Worm (Caenorhabditis elegans) whole organism, mixed stage, embryonic: ENCODE results near the gene H20E11.1.

Experiments used
- M03D4.4 ChIP-seq: sonication (generic microtip); optimal IDR thresholded peaks from 2 replicates; lab custom pipeline; 2017; ENCODE audit warnings: mild to moderate bottlenecking, missing genetic modification characterization, missing compliant biosample characterization
- bed-3 ChIP-seq: fragments of 200-800 bp; sonication (Bioruptor generic); optimal IDR thresholded peaks from 3 replicates; lab custom pipeline; 2018; ENCODE audit warnings: mild to moderate bottlenecking, missing genetic modification characterization, moderate library complexity, missing compliant biosample characterization
- blmp-1 ChIP-seq: fragments of 150-350 bp; optimal IDR thresholded peaks from 2 replicates; lab custom pipeline; 2014; ENCODE audit warnings: missing biosample characterization, missing genetic modification characterization
- ceh-43 ChIP-seq: fragments of 200-800 bp; sonication (Bioruptor generic); optimal IDR thresholded peaks from 2 replicates; lab custom pipeline; 2018; ENCODE audit warnings: mild to moderate bottlenecking, missing genetic modification characterization, moderate library complexity, missing compliant biosample characterization
- ceh-83 ChIP-seq: fragments of 200-800 bp; sonication (Bioruptor generic); optimal IDR thresholded peaks from 2 replicates; lab custom pipeline; 2018; ENCODE audit warnings: mild to moderate bottlenecking, missing genetic modification characterization, missing compliant biosample characterization
- ces-1 ChIP-seq: fragments of 150-350 bp; optimal IDR thresholded peaks from 2 replicates; lab custom pipeline; 2014; ENCODE audit warnings: missing biosample characterization, missing genetic modification reagents, missing genetic modification characterization
- cnd-1 ChIP-seq: fragments of 200-800 bp; sonication (Bioruptor generic); optimal IDR thresholded peaks from 2 replicates; lab custom pipeline; 2018; ENCODE audit warnings: mild to moderate bottlenecking, missing genetic modification characterization, missing compliant biosample characterization
- drap-1 ChIP-seq: fragments of 200-800 bp; sonication (Bioruptor generic); optimal IDR thresholded peaks from 3 replicates; lab custom pipeline; 2018; ENCODE audit warnings: mild to moderate bottlenecking, missing genetic modification characterization, missing compliant biosample characterization
- elt-3 ChIP-seq: fragments of 150-350 bp; optimal IDR thresholded peaks from 2 replicates; lab custom pipeline; 2014; ENCODE audit warnings: missing biosample characterization, missing genetic modification characterization
- flh-1 ChIP-seq: fragments of 200-800 bp; sonication (Bioruptor generic); optimal IDR thresholded peaks from 2 replicates; lab custom pipeline; 2018; ENCODE audit warnings: mild to moderate bottlenecking, missing genetic modification characterization, moderate library complexity, missing compliant biosample characterization
- ham-2 ChIP-seq: fragments of 200-800 bp; sonication (Bioruptor generic); optimal IDR thresholded peaks from 2 replicates; lab custom pipeline; 2018; ENCODE audit warnings: mild to moderate bottlenecking, missing genetic modification characterization, missing compliant biosample characterization
- lin-13 ChIP-seq: fragments of 150-350 bp; optimal IDR thresholded peaks from 2 replicates; lab custom pipeline; 2014; ENCODE audit warnings: missing biosample characterization, missing genetic modification characterization
- lin-32 ChIP-seq: fragments of 200-800 bp; sonication (Bioruptor generic); optimal IDR thresholded peaks from 2 replicates; lab custom pipeline; 2018; ENCODE audit warnings: mild to moderate bottlenecking, missing genetic modification characterization, missing compliant biosample characterization
- lsy-2 ChIP-seq: fragments of 150-350 bp; optimal IDR thresholded peaks from 2 replicates; lab custom pipeline; 2014; ENCODE audit warnings: missing biosample characterization, missing genetic modification characterization
- mab-5 ChIP-seq: fragments of 150-350 bp; optimal IDR thresholded peaks from 2 replicates; lab custom pipeline; 2014; ENCODE audit warnings: missing biosample characterization, missing genetic modification characterization
- mep-1 ChIP-seq: fragments of 150-350 bp; optimal IDR thresholded peaks from 2 replicates; lab custom pipeline; 2017; ENCODE audit warnings: missing biosample characterization, missing genetic modification reagents, missing genetic modification characterization, inconsistent platforms
- mls-2 ChIP-seq: sonication (generic microtip); optimal IDR thresholded peaks from 2 replicates; lab custom pipeline; 2016; ENCODE audit warnings: mild to moderate bottlenecking, missing genetic modification characterization, moderate library complexity, missing compliant biosample characterization
- nhr-12 ChIP-seq: fragments of 150-350 bp; optimal IDR thresholded peaks from 2 replicates; lab custom pipeline; 2014; ENCODE audit warnings: missing biosample characterization, missing genetic modification characterization
- nhr-2 ChIP-seq: fragments of 150-350 bp; optimal IDR thresholded peaks from 2 replicates; lab custom pipeline; 2014; ENCODE audit warnings: missing biosample characterization, missing genetic modification characterization
- nhr-237 ChIP-seq: fragments of 150-350 bp; optimal IDR thresholded peaks from 2 replicates; lab custom pipeline; 2014; ENCODE audit warnings: missing biosample characterization, missing genetic modification characterization
- nhr-28 ChIP-seq: fragments of 150-350 bp; optimal IDR thresholded peaks from 2 replicates; lab custom pipeline; 2014; ENCODE audit warnings: missing biosample characterization, missing genetic modification characterization
- nhr-76 ChIP-seq: sonication (generic microtip); optimal IDR thresholded peaks from 2 replicates; lab custom pipeline; 2017; ENCODE audit warnings: missing biosample characterization, missing genetic modification characterization
- pha-4 ChIP-seq: fragments of 150-350 bp; optimal IDR thresholded peaks from 2 replicates; lab custom pipeline; 2018; ENCODE audit warnings: missing biosample characterization, missing genetic modification reagents, missing genetic modification characterization
- sem-2 ChIP-seq: fragments of 200-800 bp; sonication (Bioruptor generic); optimal IDR thresholded peaks from 2 replicates; lab custom pipeline; 2018; ENCODE audit warnings: mild to moderate bottlenecking, missing genetic modification characterization, missing compliant biosample characterization
- sptf-1 ChIP-seq: sonication (generic microtip); optimal IDR thresholded peaks from 2 replicates; lab custom pipeline; 2017; ENCODE audit warnings: mild to moderate bottlenecking, missing genetic modification characterization, moderate library complexity, missing compliant biosample characterization
- tbx-8 ChIP-seq: fragments of 200-800 bp; sonication (Bioruptor generic); optimal IDR thresholded peaks from 2 replicates; lab custom pipeline; 2018; ENCODE audit warnings: mild to moderate bottlenecking, missing genetic modification characterization, moderate library complexity, missing compliant biosample characterization
- unc-120 ChIP-seq: sonication (generic microtip); optimal IDR thresholded peaks from 2 replicates; lab custom pipeline; 2017; ENCODE audit warnings: missing genetic modification characterization, missing compliant biosample characterization; ENCODE audit not compliant: poor library complexity, severe bottlenecking
- unc-39 ChIP-seq: fragments of 150-350 bp; optimal IDR thresholded peaks from 2 replicates; lab custom pipeline; 2014; ENCODE audit warnings: missing biosample characterization, missing genetic modification characterization
- zip-8 ChIP-seq: fragments of 150-350 bp; optimal IDR thresholded peaks from 2 replicates; lab custom pipeline; 2014; ENCODE audit warnings: missing biosample characterization, missing genetic modification characterization
- ztf-11 ChIP-seq: fragments of 150-350 bp; optimal IDR thresholded peaks from 2 replicates; lab custom pipeline; 2014; ENCODE audit warnings: missing biosample characterization, missing genetic modification characterization

Gene H20E11.1

ce11 chrIV:6804815-6805214 lies 25.1 kb upstream of the H20E11.1 start, which contains the start of gene C17H12.37:
Gene C17H12.37, plus strand, starts transcription at chrIV:6805115.
- no peak for TF ChIP-seq mep-1 (tag; lab: Kevin White, UChicago)
- TF ChIP-seq blmp-1 (tag; lab: Kevin White, UChicago): no peak
- no peak for TF ChIP-seq drap-1 (GFP tag; lab: Kevin White, UChicago)
- TF ChIP-seq pha-4 (tag; lab: Kevin White, UChicago): no peak
- no peak for TF ChIP-seq lsy-2 (tag; lab: Kevin White, UChicago)
- no peak for TF ChIP-seq ceh-43
- TF ChIP-seq lin-13 (tag; lab: Kevin White, UChicago): no peak
- no peak for TF ChIP-seq unc-120 (tag; lab: Kevin White, UChicago)
- TF ChIP-seq lin-32 (GFP tag; lab: Kevin White, UChicago): no peak
- TF ChIP-seq tbx-8 (GFP tag; lab: Kevin White, UChicago): no peak
- TF ChIP-seq sem-2 (GFP tag; lab: Kevin White, UChicago): no peak
- TF ChIP-seq ham-2: no peak
- TF ChIP-seq nhr-12 (tag; lab: Kevin White, UChicago): no peak
- no peak for TF ChIP-seq sptf-1 (tag; lab: Kevin White, UChicago)
- no peak for TF ChIP-seq elt-3 (tag; lab: Kevin White, UChicago)
- TF ChIP-seq ztf-11 (tag; lab: Kevin White, UChicago): no peak

- TF ChIP-seq zip-8 (tag; lab: Kevin White, UChicago) (no peak), ces-1 (GFP tag; lab: Kevin White, UChicago) (peak; percentile 84), ham-2 (no peak)
These were observed 23.4 kb upstream of the H20E11.1 start, which contains the start of gene C17H12.10 for ce11 chrIV:6806475-6807063. Gene C17H12.10, plus strand, starts transcription at chrIV:6806799.

ce11 chrIV:6809756-6810155 lies 20.2 kb upstream of the H20E11.1 start:
- TF ChIP-seq ham-2 (peak; percentile 54), sptf-1 (tag; lab: Kevin White, UChicago) (peak; percentile 6), drap-1 (GFP tag; lab: Kevin White, UChicago) (peak; percentile 27), unc-120 (tag; lab: Kevin White, UChicago) (no peak), ces-1 (GFP tag; lab: Kevin White, UChicago) (peak; percentile 63), mep-1 (tag; lab: Kevin White, UChicago) (peak; percentile 20), cnd-1 (no peak)

ce11 chrIV:6811808-6812207 lies 18.1 kb upstream of the H20E11.1 start, which contains the start of gene ceh-48:
Gene ceh-48, plus strand, starts transcription at chrIV:6812108.
- no peak for TF ChIP-seq mep-1 (tag; lab: Kevin White, UChicago)
- TF ChIP-seq bed-3: no peak
- TF ChIP-seq flh-1: no peak
- TF ChIP-seq ztf-11 (tag; lab: Kevin White, UChicago): no peak
- TF ChIP-seq lin-32 (GFP tag; lab: Kevin White, UChicago): no peak
- no peak for TF ChIP-seq sem-2 (GFP tag; lab: Kevin White, UChicago)
- no peak for TF ChIP-seq nhr-12 (tag; lab: Kevin White, UChicago)
- no peak for TF ChIP-seq nhr-2 (tag; lab: Kevin White, UChicago)
- TF ChIP-seq mab-5 (tag; lab: Kevin White, UChicago): no peak
- TF ChIP-seq tbx-8 (GFP tag; lab: Kevin White, UChicago): no peak

DNA sequence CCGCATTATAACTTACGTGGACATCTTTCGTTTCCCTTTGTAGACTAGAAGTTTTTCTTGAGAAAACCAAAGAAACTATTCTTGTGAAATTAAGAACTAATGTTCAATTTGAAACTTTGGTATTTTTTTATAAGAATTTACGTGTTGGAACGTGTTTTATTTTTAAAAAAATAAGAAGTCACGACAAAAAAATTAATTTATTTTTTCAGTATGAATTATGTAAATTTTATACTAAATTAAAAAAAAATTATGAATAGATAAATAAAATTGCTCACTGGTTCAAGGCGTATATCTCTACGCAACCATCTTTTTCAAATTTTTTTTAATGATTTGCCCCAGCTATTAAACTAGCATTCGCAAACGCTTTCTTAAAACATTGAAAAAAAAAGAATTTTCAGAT lies 12.4 kb upstream of the H20E11.1 start, which contains the start of gene C17H12.5:
TSS of gene C17H12.5 (minus strand) at position 101 of the 400 bp plus-strand sequence.
- TF ChIP-seq blmp-1 (tag; lab: Kevin White, UChicago) (no peak), nhr-2 (tag; lab: Kevin White, UChicago) (no peak), M03D4.4 (tag; lab: Kevin White, UChicago) (no peak), nhr-28 (tag; lab: Kevin White, UChicago) (no peak), flh-1 (no peak), nhr-76 (tag; lab: Kevin White, UChicago) (no peak), nhr-237 (tag; lab: Kevin White, UChicago) (no peak), cnd-1 (no peak), unc-39 (tag; lab: Kevin White, UChicago) (no peak), ceh-43 (no peak), elt-3 (tag; lab: Kevin White, UChicago) (no peak), mls-2 (tag; lab: Kevin White, UChicago) (no peak), mep-1 (tag; lab: Kevin White, UChicago) (no peak), tbx-8 (GFP tag; lab: Kevin White, UChicago) (no peak), ceh-83 (GFP tag; lab: Kevin White, UChicago) (no peak), nhr-12 (tag; lab: Kevin White, UChicago) (no peak), sem-2 (GFP tag; lab: Kevin White, UChicago) (no peak), lin-13 (tag; lab: Kevin White, UChicago) (no peak), lin-32 (GFP tag; lab: Kevin White, UChicago) (no peak)
